Fruit fly (Drosophila melanogaster) whole organism, embryonic: Measurements from ENCODE around the gene Rfx.

Experiments
- Atf6 ChIP-seq: fragments of 200-800 bp; sonication (Bioruptor generic); IDR thresholded peaks from 2 replicates; pipeline ENCODE4 v1.3.6; 2022; ENCODE audit warnings: missing biosample characterization, missing genetic modification characterization
- CG10565 ChIP-seq: fragments of 200-800 bp; sonication (Bioruptor generic); optimal IDR thresholded peaks from 3 replicates; lab custom pipeline; 2016; ENCODE audit warnings: missing biosample characterization, mild to moderate bottlenecking, missing genetic modification characterization
- CG13123 ChIP-seq: fragments of 200-800 bp; sonication (Bioruptor generic); optimal IDR thresholded peaks from 2 replicates; lab custom pipeline; 2016; ENCODE audit warnings: missing biosample characterization, missing genetic modification characterization
- CG13296 ChIP-seq: fragments of 200-800 bp; sonication (Bioruptor generic); optimal IDR thresholded peaks from 3 replicates; lab custom pipeline; 2018; ENCODE audit warnings: missing biosample characterization, mild to moderate bottlenecking, missing genetic modification characterization
- CG15269 ChIP-seq: fragments of 200-800 bp; sonication (Bioruptor generic); optimal IDR thresholded peaks from 2 replicates; lab custom pipeline; 2018; ENCODE audit warnings: missing biosample characterization, mild to moderate bottlenecking, missing genetic modification characterization, moderate library complexity
- CG1602 ChIP-seq: fragments of 200-800 bp; sonication (Bioruptor generic); optimal IDR thresholded peaks from 3 replicates; lab custom pipeline; 2016; ENCODE audit warnings: missing biosample characterization, missing genetic modification characterization
- CG16779 ChIP-seq: fragments of 200-800 bp; sonication (Bioruptor generic); IDR thresholded peaks from 2 replicates; pipeline ENCODE4 v1.3.6; 2022; ENCODE audit warnings: missing biosample characterization, missing genetic modification characterization
- CG18011 ChIP-seq: fragments of 200-800 bp; sonication (Bioruptor generic); optimal IDR thresholded peaks from 2 replicates; lab custom pipeline; 2017; ENCODE audit warnings: missing biosample characterization, missing genetic modification characterization, mild to moderate bottlenecking, moderate library complexity, missing genotype
- CG18476 ChIP-seq: fragments of 200-800 bp; sonication (Bioruptor generic); optimal IDR thresholded peaks from 2 replicates; lab custom pipeline; 2016; ENCODE audit warnings: missing biosample characterization, mild to moderate bottlenecking, missing genetic modification characterization
- CG2712 ChIP-seq: fragments of 200-800 bp; optimal IDR thresholded peaks from 3 replicates; lab custom pipeline; 2019; ENCODE audit warnings: missing biosample characterization, mild to moderate bottlenecking, missing genetic modification characterization, moderate library complexity
- CG30403 ChIP-seq: fragments of 200-800 bp; sonication (Bioruptor generic); optimal IDR thresholded peaks from 3 replicates; lab custom pipeline; 2016; ENCODE audit warnings: missing biosample characterization, missing genetic modification characterization
- CG31441 ChIP-seq: fragments of 200-800 bp; sonication (Bioruptor generic); IDR thresholded peaks from 2 replicates; pipeline ENCODE4 v1.3.6; 2022; ENCODE audit warnings: missing biosample characterization, missing genetic modification characterization
- CG34376 ChIP-seq: fragments of 200-800 bp; sonication (Bioruptor generic); optimal IDR thresholded peaks from 2 replicates; lab custom pipeline; 2018; ENCODE audit warnings: missing biosample characterization, mild to moderate bottlenecking, missing genetic modification characterization
- CG3838 ChIP-seq: fragments of 200-800 bp; sonication (Bioruptor generic); optimal IDR thresholded peaks from 3 replicates; lab custom pipeline; 2016; ENCODE audit warnings: missing biosample characterization, missing genetic modification characterization
- CG3847 ChIP-seq: fragments of 200-800 bp; sonication (Bioruptor generic); IDR thresholded peaks from 2 replicates; pipeline ENCODE4 v1.3.6; 2022; ENCODE audit warnings: missing biosample characterization, missing genetic modification characterization
- CG8290 ChIP-seq, 3 experiments: fragments of 200-800 bp; sonication (Bioruptor generic); optimal IDR thresholded peaks; 2 replicates each; lab custom pipeline; 2016 to 2019; ENCODE audit warnings: missing biosample characterization in 3 of 3, missing genetic modification characterization in 3 of 3, mild to moderate bottlenecking in 2 of 3, moderate library complexity in 1 of 3
- D ChIP-seq, 2 experiments: fragments of 200-800 bp in 1 of 2; fragments of >200 bp in 1 of 2; sonication (Bioruptor generic) in 1 of 2; optimal IDR thresholded peaks; 2 replicates in 1 of 2; 3 replicates in 1 of 2; lab custom pipeline; 2017; ENCODE audit warnings: mild to moderate bottlenecking in 1 of 2, missing biosample characterization in 1 of 2, missing genetic modification characterization in 1 of 2, missing genetic modification reagents in 1 of 2
- Doc3 ChIP-seq: fragments of 200-800 bp; sonication (Bioruptor generic); IDR thresholded peaks from 3 replicates; pipeline ENCODE4 v1.3.6; 2022; ENCODE audit warnings: missing biosample characterization, missing genetic modification characterization; ENCODE audit not compliant: partially characterized antibody
- ERR ChIP-seq: fragments of 200-800 bp; sonication (Bioruptor generic); optimal IDR thresholded peaks from 2 replicates; lab custom pipeline; 2016; ENCODE audit warnings: missing biosample characterization, missing genetic modification characterization
- Eip74EF ChIP-seq, 2 experiments: fragments of 200-800 bp in 1 of 2; fragments of >200 bp in 1 of 2; sonication (Bioruptor generic) in 1 of 2; optimal IDR thresholded peaks; 2 replicates each; lab custom pipeline; 2017 to 2019; ENCODE audit warnings: missing biosample characterization in 2 of 2, missing genetic modification characterization in 2 of 2, mild to moderate bottlenecking in 1 of 2, moderate library complexity in 1 of 2
- HLH3B ChIP-seq: fragments of 200-800 bp; sonication (Bioruptor generic); IDR thresholded peaks from 2 replicates; pipeline ENCODE4 v1.3.6; 2022; ENCODE audit warnings: missing biosample characterization, missing genetic modification characterization
- Hmx ChIP-seq: fragments of 200-800 bp; sonication (Bioruptor generic); optimal IDR thresholded peaks from 2 replicates; lab custom pipeline; 2016; ENCODE audit warnings: missing biosample characterization, missing genetic modification characterization
- Hr78 ChIP-seq, 2 experiments: fragments of 200-800 bp in 1 of 2; fragments of >200 bp in 1 of 2; sonication (Bioruptor generic) in 1 of 2; optimal IDR thresholded peaks; 2 replicates each; lab custom pipeline; 2017 to 2019; ENCODE audit warnings: missing biosample characterization in 2 of 2, missing genetic modification characterization in 2 of 2, mild to moderate bottlenecking in 1 of 2, moderate library complexity in 1 of 2
- MTF-1 ChIP-seq: fragments of 200-800 bp; sonication (Bioruptor generic); optimal IDR thresholded peaks from 2 replicates; lab custom pipeline; 2018; ENCODE audit warnings: missing biosample characterization, mild to moderate bottlenecking, missing genetic modification characterization, borderline replicate concordance
- PHDP ChIP-seq: fragments of 200-800 bp; sonication (Bioruptor generic); optimal IDR thresholded peaks from 3 replicates; lab custom pipeline; 2018; ENCODE audit warnings: missing biosample characterization, mild to moderate bottlenecking, missing genetic modification characterization, moderate library complexity
- YL-1 ChIP-seq: fragments of 200-800 bp; sonication (Bioruptor generic); optimal IDR thresholded peaks from 3 replicates; lab custom pipeline; 2017; ENCODE audit warnings: missing biosample characterization, mild to moderate bottlenecking, missing genetic modification characterization
- ac ChIP-seq: fragments of 200-800 bp; sonication (Bioruptor generic); optimal IDR thresholded peaks from 3 replicates; lab custom pipeline; 2017; ENCODE audit warnings: missing biosample characterization, mild to moderate bottlenecking, missing genetic modification characterization
- aop ChIP-seq: fragments of 200-800 bp; sonication (Bioruptor generic); IDR thresholded peaks from 2 replicates; pipeline ENCODE4 v1.3.6; 2022; ENCODE audit warnings: missing biosample characterization, missing genetic modification characterization
- cas ChIP-seq: fragments of 200-800 bp; sonication (Bioruptor generic); IDR thresholded peaks from 2 replicates; pipeline ENCODE4 v1.3.6; 2022; ENCODE audit warnings: missing biosample characterization, missing genetic modification characterization
- caup ChIP-seq: fragments of 200-800 bp; sonication (Bioruptor generic); optimal IDR thresholded peaks from 3 replicates; lab custom pipeline; 2017; ENCODE audit warnings: missing biosample characterization, mild to moderate bottlenecking, missing genetic modification characterization, moderate library complexity; ENCODE audit not compliant: severe bottlenecking
- ci ChIP-seq: fragments of 200-800 bp; sonication (Bioruptor generic); IDR thresholded peaks from 3 replicates; pipeline ENCODE4 v1.3.6; 2022; ENCODE audit warnings: missing biosample characterization, missing genetic modification characterization
- cwo ChIP-seq: fragments of 200-800 bp; sonication (Bioruptor generic); optimal IDR thresholded peaks from 3 replicates; lab custom pipeline; 2017; ENCODE audit warnings: missing biosample characterization, missing genetic modification characterization, mild to moderate bottlenecking, moderate library complexity, missing genetic modification reagents
- danr ChIP-seq: fragments of 200-800 bp; sonication (Bioruptor generic); IDR thresholded peaks from 2 replicates; pipeline ENCODE4 v1.3.6; 2022; ENCODE audit warnings: missing biosample characterization, missing genetic modification characterization
- eve ChIP-seq, 2 experiments: fragments of >200 bp; optimal IDR thresholded peaks; 2 replicates each; lab custom pipeline; 2017; ENCODE audit warnings: missing biosample characterization in 2 of 2, missing genetic modification characterization in 2 of 2
- gfzf ChIP-seq: fragments of 200-800 bp; sonication (Bioruptor generic); optimal IDR thresholded peaks from 2 replicates; lab custom pipeline; 2016; ENCODE audit warnings: missing biosample characterization, mild to moderate bottlenecking, missing genetic modification characterization, moderate library complexity
- hth ChIP-seq: fragments of >200 bp; optimal IDR thresholded peaks from 2 replicates; lab custom pipeline; 2017; ENCODE audit warnings: inconsistent platforms
- jigr1 ChIP-seq: fragments of 200-800 bp; sonication (Bioruptor generic); IDR thresholded peaks from 3 replicates; pipeline ENCODE4 v1.3.6; 2022; ENCODE audit warnings: missing biosample characterization, missing genetic modification characterization
- jing ChIP-seq: fragments of 200-800 bp; sonication (Bioruptor generic); optimal IDR thresholded peaks from 2 replicates; lab custom pipeline; 2018; ENCODE audit warnings: missing biosample characterization, mild to moderate bottlenecking, missing genetic modification characterization
- lmd ChIP-seq: fragments of 200-800 bp; sonication (Bioruptor generic); IDR thresholded peaks from 2 replicates; pipeline ENCODE4 v1.3.6; 2022; ENCODE audit warnings: missing biosample characterization, missing genetic modification characterization
- maf-S ChIP-seq: fragments of 200-800 bp; sonication (Bioruptor generic); optimal IDR thresholded peaks from 2 replicates; lab custom pipeline; 2016; ENCODE audit warnings: missing biosample characterization, missing genetic modification characterization
- nau ChIP-seq: fragments of 200-800 bp; sonication (Bioruptor generic); optimal IDR thresholded peaks from 3 replicates; lab custom pipeline; 2017; ENCODE audit warnings: missing biosample characterization, mild to moderate bottlenecking, missing genetic modification characterization, missing genetic modification reagents
- nerfin-1 ChIP-seq: fragments of 200-800 bp; sonication (Bioruptor generic); optimal IDR thresholded peaks from 3 replicates; lab custom pipeline; 2019; ENCODE audit warnings: missing biosample characterization, mild to moderate bottlenecking, missing genetic modification characterization, moderate library complexity
- pzg ChIP-seq: fragments of 200-800 bp; sonication (Bioruptor generic); optimal IDR thresholded peaks from 3 replicates; lab custom pipeline; 2018; ENCODE audit warnings: missing biosample characterization, mild to moderate bottlenecking, missing genetic modification characterization, moderate library complexity
- schlank ChIP-seq: fragments of 200-800 bp; sonication (Bioruptor generic); optimal IDR thresholded peaks from 2 replicates; lab custom pipeline; 2018; ENCODE audit warnings: missing biosample characterization, mild to moderate bottlenecking, missing genetic modification characterization
- stc ChIP-seq: fragments of 200-800 bp; sonication (Bioruptor generic); IDR thresholded peaks from 2 replicates; pipeline ENCODE4 v1.3.6; 2022; ENCODE audit warnings: missing biosample characterization, missing genetic modification characterization
- tin ChIP-seq: fragments of 200-800 bp; sonication (Bioruptor generic); optimal IDR thresholded peaks from 3 replicates; lab custom pipeline; 2016; ENCODE audit warnings: missing biosample characterization, missing genetic modification characterization
- unc-4 ChIP-seq: fragments of 200-800 bp; sonication (Bioruptor generic); IDR thresholded peaks from 2 replicates; pipeline ENCODE4 v1.3.6; 2022; ENCODE audit warnings: missing biosample characterization, missing genetic modification characterization; ENCODE audit not compliant: partially characterized antibody
- vfl ChIP-seq: fragments of 200-800 bp; sonication (Bioruptor generic); optimal IDR thresholded peaks from 2 replicates; lab custom pipeline; 2016; ENCODE audit warnings: missing biosample characterization, missing genetic modification characterization
- yki ChIP-seq: fragments of >200 bp; optimal IDR thresholded peaks from 3 replicates; lab custom pipeline; 2018
- zfh2 ChIP-seq: fragments of 200-800 bp; sonication (Bioruptor generic); optimal IDR thresholded peaks from 2 replicates; lab custom pipeline; 2016; ENCODE audit warnings: missing biosample characterization, missing genetic modification characterization

Rfx gene

DNA sequence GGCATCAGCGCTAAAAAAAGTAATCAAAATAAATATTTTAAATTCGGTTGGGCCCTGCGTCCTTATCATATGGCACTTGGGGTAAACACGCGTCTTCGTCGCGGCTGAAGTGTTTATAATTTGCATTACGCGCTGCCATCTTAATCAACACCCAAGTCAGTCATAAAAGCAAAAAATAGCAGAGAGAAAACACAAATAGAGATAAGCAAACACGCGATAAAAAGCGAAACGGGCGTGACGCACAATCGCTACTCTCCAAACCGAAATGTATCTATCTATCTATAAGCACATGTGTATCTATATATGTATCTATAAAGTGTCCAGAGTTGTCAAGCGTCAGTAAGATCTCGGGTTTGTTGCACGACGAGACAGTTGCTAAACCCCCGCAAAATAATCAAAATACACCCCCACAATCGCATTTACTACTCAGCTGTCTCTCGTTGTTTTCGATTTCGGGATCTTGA is 13.1 kb upstream of the Rfx start (continued):
- TF ChIP-seq CG18011 (GFP tag; lab: Kevin White, UChicago) (no peak), pzg (GFP tag; lab: Kevin White, UChicago) (no peak), CG30403 (GFP tag; lab: Kevin White, UChicago) (no peak), ERR (no peak), HLH3B (GFP tag; lab: Robert Waterston, UW) (no peak), Doc3 (GFP tag; lab: Robert Waterston, UW) (no peak), hth (lab: Kevin White, UChicago) (no peak), cas (GFP tag; lab: Robert Waterston, UW) (no peak), CG8290 (GFP tag; optimal IDR thresholded peaks at IDR 0.05; lab: Kevin White, UChicago) (no peak), CG8290 (tag; optimal IDR thresholded peaks at IDR 0.05; lab: Kevin White, UChicago) (peak in 1 of 2 experiments; percentile 42), gfzf (no peak), CG13123 (no peak), yki (lab: Kevin White, UChicago) (no peak), MTF-1 (GFP tag; lab: Kevin White, UChicago) (no peak), CG18476 (GFP tag; lab: Kevin White, UChicago) (no peak), PHDP (peak; percentile 16), CG10565 (GFP tag; lab: Kevin White, UChicago) (no peak), Hr78 (GFP tag; optimal IDR thresholded peaks at IDR 0.05; lab: Kevin White, UChicago) (no peak), CG1602 (GFP tag; lab: Kevin White, UChicago) (no peak), tin (GFP tag; lab: Kevin White, UChicago) (no peak), zfh2 (GFP tag; lab: Kevin White, UChicago) (no peak), D (optimal IDR thresholded peaks at IDR 0.05; lab: Kevin White, UChicago) (no peak), D (GFP tag; optimal IDR thresholded peaks at IDR 0.05; lab: Kevin White, UChicago) (no peak), unc-4 (GFP tag; lab: Robert Waterston, UW) (no peak), Eip74EF (GFP tag; optimal IDR thresholded peaks at IDR 0.05; lab: Kevin White, UChicago) (peak in 1 of 2 experiments; percentile 21), caup (peak; percentile 49), eve (GFP tag; optimal IDR thresholded peaks at IDR 0.05; lab: Kevin White, UChicago) (no peak), CG13296 (GFP tag; lab: Kevin White, UChicago) (peak; percentile 72), YL-1 (GFP tag; lab: Kevin White, UChicago) (no peak), danr (GFP tag; lab: Robert Waterston, UW) (no peak), lmd (no peak), nerfin-1 (tag; lab: Kevin White, UChicago) (no peak), stc (GFP tag; lab: Robert Waterston, UW) (no peak; the same call in 1 of the 2 replicates), CG3847 (GFP tag; lab: Robert Waterston, UW) (no peak), schlank (peak; percentile 28), maf-S (no peak), ci (no peak), CG2712 (no peak), CG15269 (tag; lab: Kevin White, UChicago) (no peak), aop (GFP tag; lab: Robert Waterston, UW) (no peak), vfl (GFP tag; lab: Kevin White, UChicago) (no peak), nau (GFP tag; lab: Kevin White, UChicago) (no peak), CG3838 (no peak), Hmx (GFP tag; lab: Kevin White, UChicago) (no peak), Atf6 (GFP tag; lab: Robert Waterston, UW) (peak; percentile 12; the same call in 1 of the 2 replicates), cwo (GFP tag; lab: Kevin White, UChicago) (peak; percentile 98), jigr1 (GFP tag; lab: Robert Waterston, UW) (no peak), jing (GFP tag; lab: Kevin White, UChicago) (no peak), ac (no peak), CG34376 (GFP tag; lab: Kevin White, UChicago) (peak; percentile 50), CG31441 (GFP tag; lab: Robert Waterston, UW) (no peak), CG16779 (GFP tag; lab: Robert Waterston, UW) (no peak)
